Worm (Caenorhabditis elegans): ENCODE measurements around the gene set-3.

DNA sequence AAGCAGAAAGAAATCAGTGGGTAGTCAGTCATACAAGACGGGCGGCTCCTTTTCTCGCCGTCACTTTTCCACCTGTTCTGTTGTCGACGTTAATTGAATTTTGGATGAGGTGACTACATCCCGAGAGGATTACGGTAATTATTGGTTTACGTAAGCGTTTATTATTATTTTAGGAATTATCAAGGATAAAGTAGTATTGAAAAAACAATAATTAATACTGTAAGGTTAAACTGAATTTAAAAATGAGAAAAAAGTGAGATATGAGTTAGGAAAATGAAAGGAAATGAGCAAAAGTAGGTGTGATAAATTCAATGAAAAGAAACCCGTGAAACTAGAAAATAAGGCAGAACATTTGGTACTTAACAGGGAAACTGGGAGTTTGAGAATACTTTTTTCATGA, 44.6 kb upstream of the set-3 start, which contains the start of gene hlh-4:
- TF ChIP-seq dao-5 (tag; optimal IDR thresholded peaks at IDR 0.05): no peak
- no peak for TF ChIP-seq him-1 (tag; optimal IDR thresholded peaks at IDR 0.05)
- TF ChIP-seq W03F9.2 (tag; optimal IDR thresholded peaks at IDR 0.05): no peak
